Fruit fly (Drosophila melanogaster) S2 (cell line): ENCODE measurements around the gene Kr-h2.

Source experiments
- CG8478 ChIP-seq: fragments of >200 bp; optimal IDR thresholded peaks from 2 replicates; lab custom pipeline; 2018
- CTCF ChIP-seq, 2 experiments: fragments of >200 bp; optimal IDR thresholded peaks; 2 replicates each; lab custom pipeline; 2018

dm6 chr2L:6046865-6047264 is 23.9 kb upstream of the Kr-h2 start:
- TF ChIP-seq CTCF (optimal IDR thresholded peaks at IDR 0.05; lab: Kevin White, UChicago) (no peak), CG8478 (lab: Kevin White, UChicago) (no peak)
